4 fruit fly cellular contexts compared by ENCODE assay signal in the genomic region with DNA sequence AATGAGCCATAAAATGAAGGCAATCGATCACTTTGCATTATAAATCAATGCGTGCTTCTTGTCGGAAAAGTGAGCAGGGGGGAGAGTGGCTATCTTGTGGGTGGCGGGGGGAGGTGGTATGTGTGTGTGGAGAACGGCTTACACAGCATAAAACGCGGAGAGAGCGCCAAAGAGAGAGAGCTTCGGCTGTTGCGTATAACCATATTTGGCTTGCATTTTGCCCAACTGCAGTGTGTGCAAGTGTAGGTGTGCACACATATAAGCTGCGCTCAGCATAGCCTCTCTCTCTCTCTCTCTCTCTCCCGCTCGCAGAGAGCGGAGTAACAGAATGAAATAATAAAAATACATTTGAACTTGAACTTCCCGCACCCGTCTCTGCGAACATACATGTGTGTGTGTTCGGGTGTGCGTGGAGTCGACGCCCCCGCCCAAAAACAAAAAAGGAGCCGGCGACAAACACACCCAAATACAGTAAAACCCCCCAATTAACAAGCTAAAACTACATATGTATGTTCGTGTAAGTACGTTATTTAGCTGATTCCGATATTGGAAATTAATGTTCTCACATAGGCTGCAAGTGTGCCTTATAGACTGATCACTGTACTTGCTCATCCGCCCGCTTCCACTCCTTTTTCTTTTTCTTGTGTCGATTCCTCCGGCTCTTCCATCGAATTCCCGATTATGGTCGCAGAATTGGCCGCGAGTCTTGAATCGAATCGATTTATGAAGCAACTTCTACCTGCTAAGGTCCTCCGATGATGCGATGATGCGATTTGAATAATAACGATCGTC.
TF ChIP-seq lines count a peak whose summit lies in the region.

No protein-coding gene starts in this region.

TF ChIP-seq in whole organism, embryonic, 481 proteins besides CTCF, POLR2A, EP300 and RAD21 (continued from another document and continues in another):
- TF ChIP-seq CG12219 (GFP tag; optimal IDR thresholded peaks at IDR 0.05; lab: Kevin White, UChicago) (no peak), onecut (GFP tag; IDR thresholded peaks at IDR 0.05; lab: Robert Waterston, UW) (peak; percentile 39), CG8478 (optimal IDR thresholded peaks at IDR 0.05; lab: Kevin White, UChicago) (no peak), CG10654 (GFP tag; optimal IDR thresholded peaks at IDR 0.05; lab: Kevin White, UChicago) (no peak), CG11247 (GFP tag; IDR thresholded peaks at IDR 0.05; lab: Robert Waterston, UW) (0 out of 2 replicates have a peak, but pooled peaks have one; percentile 25), CG11723 (GFP tag; optimal IDR thresholded peaks at IDR 0.05; lab: Kevin White, UChicago) (no peak), btn (GFP tag; optimal IDR thresholded peaks at IDR 0.05; lab: Kevin White, UChicago) (no peak), lbe (GFP tag; optimal IDR thresholded peaks at IDR 0.05; lab: Kevin White, UChicago) (peak; percentile 49), psq (GFP tag; optimal IDR thresholded peaks at IDR 0.05; lab: Kevin White, UChicago) (no peak), CG3163 (GFP tag; optimal IDR thresholded peaks at IDR 0.05; lab: Kevin White, UChicago) (no peak), B-H2 (GFP tag; optimal IDR thresholded peaks at IDR 0.05; lab: Kevin White, UChicago) (no peak), CG15269 (tag; optimal IDR thresholded peaks at IDR 0.05; lab: Kevin White, UChicago) (no peak), CkIIα-i1 (GFP tag; IDR thresholded peaks at IDR 0.05; lab: Robert Waterston, UW) (no peak), kni (GFP tag; optimal IDR thresholded peaks at IDR 0.05; lab: Kevin White, UChicago) (peak; percentile 64), lilli (GFP tag; optimal IDR thresholded peaks at IDR 0.05; lab: Kevin White, UChicago) (no peak), dmrt11E (tag; optimal IDR thresholded peaks at IDR 0.05; lab: Kevin White, UChicago) (peak; percentile 63), Hmx (GFP tag; optimal IDR thresholded peaks at IDR 0.05; lab: Kevin White, UChicago) (no peak), slou (GFP tag; optimal IDR thresholded peaks at IDR 0.05; lab: Kevin White, UChicago) (no peak), HLH4C (GFP tag; IDR thresholded peaks at IDR 0.05; lab: Robert Waterston, UW; ENCODE audit: partially characterized antibody) (no peak), cg (GFP tag; optimal IDR thresholded peaks at IDR 0.05; lab: Kevin White, UChicago) (peak; percentile 89), slbo (GFP tag; IDR thresholded peaks at IDR 0.05; lab: Robert Waterston, UW) (peak; percentile 43; the same call in 1 of the 2 replicates), Hsf (GFP tag; optimal IDR thresholded peaks at IDR 0.05; lab: Kevin White, UChicago) (peak; percentile 18), CG17328 (GFP tag; IDR thresholded peaks at IDR 0.05; lab: Robert Waterston, UW) (peak; percentile 43; the same call in 1 of the 2 replicates), Nf-YC (tag; optimal IDR thresholded peaks at IDR 0.05; lab: Kevin White, UChicago) (no peak), gcm (GFP tag; optimal IDR thresholded peaks at IDR 0.05; lab: Kevin White, UChicago) (peak; percentile 29), gsb-n (tag; optimal IDR thresholded peaks at IDR 0.05; lab: Kevin White, UChicago) (peak; percentile 24), CG1602 (GFP tag; optimal IDR thresholded peaks at IDR 0.05; lab: Kevin White, UChicago) (no peak), CG9932 (GFP tag; IDR thresholded peaks at IDR 0.05; lab: Robert Waterston, UW) (0 out of 2 replicates have a peak, but pooled peaks have one; percentile 31), CG2120 (GFP tag; optimal IDR thresholded peaks at IDR 0.05; lab: Kevin White, UChicago) (peak; percentile 0), zf30C (GFP tag; optimal IDR thresholded peaks at IDR 0.05; lab: Kevin White, UChicago) (no peak)

TF ChIP-seq in whole organism, prepupa, 60 proteins besides CTCF, POLR2A, EP300 and RAD21 (continued from another document and continues in another):
- TF ChIP-seq CG31627 (GFP tag; optimal IDR thresholded peaks at IDR 0.05; lab: Kevin White, UChicago), result peak; percentile 90
- peak; percentile 89 for TF ChIP-seq CG3919 (GFP tag; optimal IDR thresholded peaks at IDR 0.05; lab: Kevin White, UChicago)
- peak; percentile 93 for TF ChIP-seq Eip78C (GFP tag; lab: Kevin White, UChicago)
- no peak for TF ChIP-seq CG4318 (GFP tag; optimal IDR thresholded peaks at IDR 0.05; lab: Kevin White, UChicago)
- TF ChIP-seq Sox15 (GFP tag; optimal IDR thresholded peaks at IDR 0.05; lab: Kevin White, UChicago), result peak; percentile 68
- peak; percentile 66 for TF ChIP-seq CG8319 (GFP tag; optimal IDR thresholded peaks at IDR 0.05; lab: Kevin White, UChicago)
- peak; percentile 91 for TF ChIP-seq lz (GFP tag; optimal IDR thresholded peaks at IDR 0.05; lab: Kevin White, UChicago)
- peak; percentile 42 for TF ChIP-seq Eip93F (GFP tag; optimal IDR thresholded peaks at IDR 0.05; lab: Kevin White, UChicago)
- TF ChIP-seq CG10669 (GFP tag; optimal IDR thresholded peaks at IDR 0.05; lab: Kevin White, UChicago), result peak; percentile 78
- TF ChIP-seq achi (GFP tag; optimal IDR thresholded peaks at IDR 0.05; lab: Kevin White, UChicago), result peak; percentile 85
- no peak for TF ChIP-seq dac (GFP tag; optimal IDR thresholded peaks at IDR 0.05; lab: Kevin White, UChicago)
- peak; percentile 47 for TF ChIP-seq Hr4 (GFP tag; optimal IDR thresholded peaks at IDR 0.05; lab: Kevin White, UChicago)
- TF ChIP-seq Ets21C (GFP tag; optimal IDR thresholded peaks at IDR 0.05; lab: Kevin White, UChicago), result peak; percentile 83
- TF ChIP-seq OdsH (GFP tag; optimal IDR thresholded peaks at IDR 0.05; lab: Kevin White, UChicago), result peak; percentile 82
- TF ChIP-seq Met (GFP tag; optimal IDR thresholded peaks at IDR 0.05; lab: Kevin White, UChicago), result peak; percentile 93
- TF ChIP-seq Blimp-1 (GFP tag; optimal IDR thresholded peaks at IDR 0.05; lab: Kevin White, UChicago), result no peak
- TF ChIP-seq Smox (GFP tag; optimal IDR thresholded peaks at IDR 0.05; lab: Kevin White, UChicago), result peak; percentile 88
- peak; percentile 78 for TF ChIP-seq CG6854 (GFP tag; optimal IDR thresholded peaks at IDR 0.05; lab: Kevin White, UChicago)
- peak; percentile 81 for TF ChIP-seq net (GFP tag; optimal IDR thresholded peaks at IDR 0.05; lab: Kevin White, UChicago)
- peak; percentile 59 for TF ChIP-seq CG11762 (GFP tag; optimal IDR thresholded peaks at IDR 0.05; lab: Kevin White, UChicago; ENCODE audit: insufficient read depth)
- TF ChIP-seq Sox102F (GFP tag; optimal IDR thresholded peaks at IDR 0.05; lab: Kevin White, UChicago), result peak; percentile 89
- TF ChIP-seq CG1621 (tag; optimal IDR thresholded peaks at IDR 0.05; lab: Kevin White, UChicago), result peak; percentile 83
- peak; percentile 82 for TF ChIP-seq dsx (GFP tag; optimal IDR thresholded peaks at IDR 0.05; lab: Kevin White, UChicago; ENCODE audit: poor library complexity, severe bottlenecking)
- peak; percentile 90 for TF ChIP-seq esn (GFP tag; optimal IDR thresholded peaks at IDR 0.05; lab: Kevin White, UChicago)
- TF ChIP-seq CG3032 (tag; optimal IDR thresholded peaks at IDR 0.05; lab: Kevin White, UChicago), result peak; percentile 73
- TF ChIP-seq CG32006 (GFP tag; optimal IDR thresholded peaks at IDR 0.05; lab: Kevin White, UChicago), result peak; percentile 69
- peak; percentile 84 for TF ChIP-seq pdm3 (GFP tag; optimal IDR thresholded peaks at IDR 0.05; lab: Kevin White, UChicago)
- TF ChIP-seq Hr38 (GFP tag; optimal IDR thresholded peaks at IDR 0.05; lab: Kevin White, UChicago), result no peak
- TF ChIP-seq CG34406 (GFP tag; optimal IDR thresholded peaks at IDR 0.05; lab: Kevin White, UChicago), result peak; percentile 83
- TF ChIP-seq CG15336 (GFP tag; IDR thresholded peaks at IDR 0.05; lab: Robert Waterston, UW), result peak; percentile 51; the same call in 1 of the 2 replicates
- peak; percentile 78 for TF ChIP-seq CG11902 (GFP tag; optimal IDR thresholded peaks at IDR 0.05; lab: Kevin White, UChicago)

TF ChIP-seq in whole organism, pupa, 21 proteins besides CTCF, POLR2A, EP300 and RAD21 (continued from another document):
- peak; percentile 4 for TF ChIP-seq D1 (tag; optimal IDR thresholded peaks at IDR 0.05; lab: Kevin White, UChicago)
- no peak for TF ChIP-seq CG10348 (GFP tag; IDR thresholded peaks at IDR 0.05; lab: Robert Waterston, UW)
- TF ChIP-seq CG13204 (GFP tag; optimal IDR thresholded peaks at IDR 0.05; lab: Kevin White, UChicago), result peak; percentile 76

TF ChIP-seq in whole organism, wandering third instar larva, 38 proteins besides CTCF, POLR2A, EP300 and RAD21 (continued from another document):
- no peak for TF ChIP-seq pan (optimal IDR thresholded peaks at IDR 0.05; lab: Kevin White, UChicago)
- peak; percentile 91 for TF ChIP-seq ey (GFP tag; optimal IDR thresholded peaks at IDR 0.05; lab: Kevin White, UChicago)
- TF ChIP-seq Dfd (GFP tag; optimal IDR thresholded peaks at IDR 0.05; lab: Kevin White, UChicago), result no peak
- peak; percentile 85 for TF ChIP-seq HLH106 (tag; optimal IDR thresholded peaks at IDR 0.05; lab: Kevin White, UChicago)
- peak; percentile 72 for TF ChIP-seq dmrt93B (GFP tag; optimal IDR thresholded peaks at IDR 0.05; lab: Kevin White, UChicago)
- peak; percentile 65 for TF ChIP-seq brk (GFP tag; optimal IDR thresholded peaks at IDR 0.05; lab: Kevin White, UChicago)
- TF ChIP-seq tai (GFP tag; optimal IDR thresholded peaks at IDR 0.05; lab: Kevin White, UChicago), result no peak
- no peak for TF ChIP-seq Abd-B (GFP tag; optimal IDR thresholded peaks at IDR 0.05; lab: Kevin White, UChicago)
- peak; percentile 88 for TF ChIP-seq Vsx2 (GFP tag; optimal IDR thresholded peaks at IDR 0.05; lab: Kevin White, UChicago; ENCODE audit: partially characterized antibody)
- peak; percentile 96 for TF ChIP-seq psq (GFP tag; optimal IDR thresholded peaks at IDR 0.05; lab: Kevin White, UChicago)
- TF ChIP-seq GATAd (GFP tag; optimal IDR thresholded peaks at IDR 0.05; lab: Kevin White, UChicago), result no peak
- peak; percentile 20 for TF ChIP-seq Hr83 (GFP tag; optimal IDR thresholded peaks at IDR 0.05; lab: Kevin White, UChicago; ENCODE audit: poor library complexity, severe bottlenecking)
- peak; percentile 88 for TF ChIP-seq rgr (GFP tag; optimal IDR thresholded peaks at IDR 0.05; lab: Kevin White, UChicago)
- TF ChIP-seq jim (GFP tag; optimal IDR thresholded peaks at IDR 0.05; lab: Kevin White, UChicago), result peak; percentile 34
- no peak for TF ChIP-seq lola (GFP tag; optimal IDR thresholded peaks at IDR 0.05; lab: Kevin White, UChicago)
- TF ChIP-seq Jra (GFP tag; optimal IDR thresholded peaks at IDR 0.05; lab: Kevin White, UChicago), result peak; percentile 73
- TF ChIP-seq usp (GFP tag; optimal IDR thresholded peaks at IDR 0.05; lab: Kevin White, UChicago), result no peak
- TF ChIP-seq Hnf4 (GFP tag; optimal IDR thresholded peaks at IDR 0.05; lab: Kevin White, UChicago), result peak; percentile 92
TF ChIP-seq in whole organism, wandering third instar larva: peak in this region for 25.
